Worm (Caenorhabditis elegans): ENCODE data around the gene F29G6.1.

- TF ChIP-seq unc-62 (GFP tag; optimal IDR thresholded peaks at IDR 0.05) (peak; percentile 49), egl-27 (tag; optimal IDR thresholded peaks at IDR 0.05) (no peak)
These were observed 23.3 kb upstream of the F29G6.1 start for ce11 chrX:11478758-11479157.
